Worm (Caenorhabditis elegans) whole organism, late embryonic: ENCODE measurements around the gene cwf-19L2.

Experiments used
- K09A11.1 ChIP-seq: sonication (generic microtip); optimal IDR thresholded peaks from 2 replicates; lab custom pipeline; 2017; ENCODE audit warnings: antibody characterized with exemption, mild to moderate bottlenecking, missing genetic modification characterization, missing compliant biosample characterization; ENCODE audit not compliant: insufficient read depth
- ceh-24 ChIP-seq: sonication (generic microtip); optimal IDR thresholded peaks from 2 replicates; lab custom pipeline; 2016; ENCODE audit warnings: mild to moderate bottlenecking, missing genetic modification characterization, missing compliant biosample characterization
- ceh-45 ChIP-seq: fragments of 200-800 bp; sonication (Bioruptor generic); IDR thresholded peaks from 2 replicates; pipeline ENCODE4 v1.3.6; 2022; ENCODE audit warnings: missing genetic modification reagents, missing genetic modification characterization, missing compliant biosample characterization
- ceh-6 ChIP-seq: fragments of 200-800 bp; sonication (Bioruptor generic); optimal IDR thresholded peaks from 2 replicates; lab custom pipeline; 2018; ENCODE audit warnings: mild to moderate bottlenecking, missing genetic modification characterization, missing compliant biosample characterization
- hlh-30 ChIP-seq: sonication (generic microtip); optimal IDR thresholded peaks from 2 replicates; lab custom pipeline; 2017; ENCODE audit warnings: antibody characterized with exemption, missing genetic modification characterization, missing compliant biosample characterization; ENCODE audit not compliant: insufficient read depth
- hlh-8 ChIP-seq: sonication (generic microtip); optimal IDR thresholded peaks from 2 replicates; lab custom pipeline; 2016; ENCODE audit warnings: missing genotype, missing genetic modification characterization, missing compliant biosample characterization
- nfya-1 ChIP-seq: sonication (generic microtip); optimal IDR thresholded peaks from 2 replicates; lab custom pipeline; 2017; ENCODE audit warnings: missing genetic modification characterization, mild to moderate bottlenecking, missing compliant biosample characterization, antibody characterized with exemption, moderate library complexity
- odd-2 ChIP-seq: sonication (generic microtip); optimal IDR thresholded peaks from 2 replicates; lab custom pipeline; 2017; ENCODE audit warnings: antibody characterized with exemption, mild to moderate bottlenecking, missing genetic modification characterization, missing compliant biosample characterization
- pax-1 ChIP-seq: fragments of 150-350 bp; optimal IDR thresholded peaks from 2 replicates; lab custom pipeline; 2014; ENCODE audit warnings: missing biosample characterization, missing genetic modification characterization
- pqm-1 ChIP-seq: sonication (generic microtip); optimal IDR thresholded peaks from 2 replicates; lab custom pipeline; 2016; ENCODE audit warnings: missing genetic modification characterization, missing compliant biosample characterization
- sox-2 ChIP-seq: fragments of 200-800 bp; sonication (Bioruptor generic); IDR thresholded peaks from 2 replicates; pipeline ENCODE4 v1.3.6; 2022; ENCODE audit warnings: missing genetic modification reagents, missing genetic modification characterization, missing compliant biosample characterization
- sox-4 ChIP-seq: sonication (generic microtip); optimal IDR thresholded peaks from 2 replicates; lab custom pipeline; 2017; ENCODE audit warnings: mild to moderate bottlenecking, missing genetic modification characterization, inconsistent platforms, missing compliant biosample characterization
- tbx-2 ChIP-seq: sonication (generic microtip); optimal IDR thresholded peaks from 2 replicates; lab custom pipeline; 2016; ENCODE audit warnings: missing genetic modification characterization, missing compliant biosample characterization
- unc-86 ChIP-seq: sonication (generic microtip); optimal IDR thresholded peaks from 2 replicates; lab custom pipeline; 2016; ENCODE audit warnings: missing genetic modification characterization, missing compliant biosample characterization

ce11 chrIII:7331671-7332070 lies 38.2 kb downstream of the cwf-19L2 start:
- TF ChIP-seq sox-2 (no peak), ceh-6 (GFP tag; lab: Kevin White, UChicago) (no peak), tbx-2 (tag; lab: Kevin White, UChicago) (no peak), ceh-45 (no peak), nfya-1 (tag; lab: Kevin White, UChicago) (no peak), sox-4 (tag; lab: Kevin White, UChicago) (no peak), unc-86 (tag; lab: Kevin White, UChicago) (no peak), K09A11.1 (tag; lab: Kevin White, UChicago) (no peak), ceh-24 (tag; lab: Kevin White, UChicago) (no peak), hlh-8 (tag; lab: Kevin White, UChicago) (no peak), pqm-1 (tag; lab: Kevin White, UChicago) (no peak), odd-2 (tag; lab: Kevin White, UChicago) (no peak), pax-1 (tag; lab: Kevin White, UChicago) (no peak), hlh-30 (tag; lab: Kevin White, UChicago) (no peak)
